Fruit fly (Drosophila melanogaster): Measurements from ENCODE around the gene Rpn3.
A peak's percentile ranks its signal among the peaks of the same experiment; 100 is the strongest.

Gene Rpn3

dm6 chr2L:19063090-19063692 is 11.6 kb downstream of the Rpn3 start, which contains the start of gene Dus4 (continued):
- TF ChIP-seq HLH4C (GFP tag; IDR thresholded peaks at IDR 0.05; ENCODE audit: partially characterized antibody) (peak; percentile 97), Opbp (GFP tag; IDR thresholded peaks at IDR 0.05; ENCODE audit: partially characterized antibody) (peak; percentile 93; the same call in 2 of the 3 replicates), MBD-R2 (GFP tag; IDR thresholded peaks at IDR 0.05) (peak; percentile 40; the same call in 1 of the 2 replicates), Hmr (GFP tag; optimal IDR thresholded peaks at IDR 0.05) (no peak), CG2712 (tag; optimal IDR thresholded peaks at IDR 0.05) (no peak), Fer1 (GFP tag; optimal IDR thresholded peaks at IDR 0.05) (no peak), CG14860 (GFP tag; IDR thresholded peaks at IDR 0.05; ENCODE audit: partially characterized antibody) (peak; percentile 88), MESR4 (GFP tag; optimal IDR thresholded peaks at IDR 0.05) (peak; percentile 21), Nf-YA (GFP tag; IDR thresholded peaks at IDR 0.05) (no peak), unc-4 (GFP tag; IDR thresholded peaks at IDR 0.05; ENCODE audit: partially characterized antibody) (peak; percentile 70), twi (tag; optimal IDR thresholded peaks at IDR 0.05) (no peak), Lim3 (GFP tag; IDR thresholded peaks at IDR 0.05) (no peak), lola (GFP tag; optimal IDR thresholded peaks at IDR 0.05) (no peak), Myb (GFP tag; optimal IDR thresholded peaks at IDR 0.05) (peak; percentile 79), vfl (GFP tag; optimal IDR thresholded peaks at IDR 0.05) (no peak), Meics (GFP tag; optimal IDR thresholded peaks at IDR 0.05) (no peak), E2f1 (GFP tag; IDR thresholded peaks at IDR 0.05) (no peak), zen2 (GFP tag; IDR thresholded peaks at IDR 0.05; ENCODE audit: partially characterized antibody) (peak; percentile 97), pzg (GFP tag; optimal IDR thresholded peaks at IDR 0.05) (peak; percentile 28), CG2889 (GFP tag; IDR thresholded peaks at IDR 0.05) (no peak), Sry-δ (GFP tag; optimal IDR thresholded peaks at IDR 0.05) (peak; percentile 37), chinmo (GFP tag; IDR thresholded peaks at IDR 0.05; ENCODE audit: partially characterized antibody) (peak; percentile 97), Doc3 (GFP tag; IDR thresholded peaks at IDR 0.05; ENCODE audit: partially characterized antibody) (peak; percentile 79), caup (GFP tag; optimal IDR thresholded peaks at IDR 0.05; ENCODE audit: severe bottlenecking) (no peak), pros (GFP tag; optimal IDR thresholded peaks at IDR 0.05) (no peak), nerfin-2 (GFP tag; IDR thresholded peaks at IDR 0.05; ENCODE audit: partially characterized antibody) (peak; percentile 97), hbn (GFP tag; IDR thresholded peaks at IDR 0.05; ENCODE audit: partially characterized antibody) (peak; percentile 76), mld (GFP tag; IDR thresholded peaks at IDR 0.05; ENCODE audit: partially characterized antibody) (peak; percentile 95), CG11696 (GFP tag; IDR thresholded peaks at IDR 0.05) (no peak), CG15269 (tag; optimal IDR thresholded peaks at IDR 0.05) (no peak), CG12219 (GFP tag; optimal IDR thresholded peaks at IDR 0.05) (no peak), CG13287 (GFP tag; IDR thresholded peaks at IDR 0.05; ENCODE audit: partially characterized antibody) (peak; percentile 88), CG16813 (GFP tag; IDR thresholded peaks at IDR 0.05; ENCODE audit: partially characterized antibody) (peak; percentile 73), sna (GFP tag; IDR thresholded peaks at IDR 0.05; ENCODE audit: partially characterized antibody) (peak; percentile 84), Med (GFP tag) (peak; percentile 9), cato (GFP tag; optimal IDR thresholded peaks at IDR 0.05; ENCODE audit: borderline replicate concordance) (no peak), CG6791 (GFP tag; IDR thresholded peaks at IDR 0.05; ENCODE audit: partially characterized antibody) (peak; percentile 92), E2f2 (GFP tag; IDR thresholded peaks at IDR 0.05) (peak; percentile 57), hb (GFP tag; IDR thresholded peaks at IDR 0.05; ENCODE audit: partially characterized antibody) (peak; percentile 93), CG11504 (tag; optimal IDR thresholded peaks at IDR 0.05) (peak; percentile 8), ssp (GFP tag; IDR thresholded peaks at IDR 0.05) (no peak), Dp (GFP tag; optimal IDR thresholded peaks at IDR 0.05) (peak; percentile 38), ttk (GFP tag; IDR thresholded peaks at IDR 0.05) (no peak), stwl (tag; optimal IDR thresholded peaks at IDR 0.05) (peak; percentile 54), ci (GFP tag; IDR thresholded peaks at IDR 0.05) (no peak)
